Worm (Caenorhabditis elegans) whole organism, L1 larva: ENCODE measurements around the gene ZC449.4.

Source experiments
- blmp-1 ChIP-seq: fragments of 150-350 bp; optimal IDR thresholded peaks from 2 replicates; lab custom pipeline; 2014; ENCODE audit warnings: missing biosample characterization, missing genetic modification characterization
- ceh-82 ChIP-seq, 3 experiments: fragments of 150-350 bp in 1 of 3; sonication (generic microtip) in 2 of 3; optimal IDR thresholded peaks; 2 replicates each; lab custom pipeline; 2014 to 2017; ENCODE audit warnings: missing biosample characterization in 3 of 3, missing genetic modification characterization in 3 of 3
- efl-1 ChIP-seq, 4 experiments: fragments of 150-350 bp; optimal IDR thresholded peaks in 3 of 4; peaks in 1 of 4; 1 replicate in 1 of 4; 2 replicates in 3 of 4; lab custom pipeline; 2014; ENCODE audit warnings: missing biosample characterization in 2 of 4, missing genetic modification characterization in 2 of 4, missing genetic modification reagents in 2 of 4
- fkh-8 ChIP-seq: sonication (generic microtip); optimal IDR thresholded peaks from 2 replicates; lab custom pipeline; 2016; ENCODE audit warnings: mild to moderate bottlenecking, missing genetic modification characterization, missing compliant biosample characterization
- jun-1 ChIP-seq: fragments of 150-350 bp; optimal IDR thresholded peaks from 2 replicates; lab custom pipeline; 2014; ENCODE audit warnings: missing biosample characterization, missing genetic modification reagents, missing genetic modification characterization
- lir-3 ChIP-seq: sonication (generic microtip); optimal IDR thresholded peaks from 2 replicates; lab custom pipeline; 2016; ENCODE audit warnings: mild to moderate bottlenecking, missing genetic modification characterization, moderate library complexity, missing compliant biosample characterization; ENCODE audit not compliant: poor library complexity
- nhr-20 ChIP-seq: sonication (generic microtip); optimal IDR thresholded peaks from 2 replicates; lab custom pipeline; 2016; ENCODE audit warnings: mild to moderate bottlenecking, missing genetic modification characterization, missing compliant biosample characterization
- nhr-77 ChIP-seq: fragments of 150-350 bp; optimal IDR thresholded peaks from 2 replicates; lab custom pipeline; 2014; ENCODE audit warnings: missing biosample characterization, missing genetic modification characterization
- pag-3 ChIP-seq: sonication (generic microtip); optimal IDR thresholded peaks from 2 replicates; lab custom pipeline; 2017; ENCODE audit warnings: missing genetic modification characterization, mild to moderate bottlenecking, missing compliant biosample characterization, antibody characterized with exemption, borderline replicate concordance; ENCODE audit not compliant: insufficient read depth

ce11 chrX:5059163-5059562 lies 25.4 kb upstream of the ZC449.4 start, which contains the start of gene C24H10.4:
- TF ChIP-seq blmp-1 (tag; lab: Kevin White, UChicago): no peak
- no peak for TF ChIP-seq nhr-77 (tag; lab: Kevin White, UChicago)
- no peak for TF ChIP-seq ceh-82 (tag; optimal IDR thresholded peaks at IDR 0.05; lab: Kevin White, UChicago)
- TF ChIP-seq jun-1 (tag; lab: Kevin White, UChicago): no peak
- no peak for TF ChIP-seq lir-3 (tag; lab: Kevin White, UChicago)
- TF ChIP-seq pag-3 (tag; lab: Kevin White, UChicago): no peak
- no peak for TF ChIP-seq fkh-8 (tag; lab: Kevin White, UChicago)
- no peak for TF ChIP-seq nhr-20 (tag; lab: Kevin White, UChicago)
- no peak for TF ChIP-seq efl-1 (optimal IDR thresholded peaks at IDR 0.05; lab: Kevin White, UChicago)
- TF ChIP-seq efl-1 (GFP tag; optimal IDR thresholded peaks at IDR 0.05 in 1 of 2; lab: Kevin White, UChicago): no peak
